Fruit fly (Drosophila melanogaster) whole organism, embryonic: ENCODE results near the gene dock.

ENCODE experiments used
- Ada2b ChIP-seq: fragments of 200-800 bp; sonication (Bioruptor generic); IDR thresholded peaks from 2 replicates; pipeline ENCODE4 v1.3.6; 2022; ENCODE audit warnings: missing biosample characterization, missing genetic modification characterization
- Atf3 ChIP-seq: fragments of 200-800 bp; sonication (Bioruptor generic); optimal IDR thresholded peaks from 3 replicates; lab custom pipeline; 2016; ENCODE audit warnings: missing biosample characterization, missing genetic modification characterization
- Bdp1 ChIP-seq: fragments of 200-800 bp; sonication (Bioruptor generic); optimal IDR thresholded peaks from 3 replicates; lab custom pipeline; 2016; ENCODE audit warnings: missing biosample characterization, missing genetic modification characterization
- CG12219 ChIP-seq: fragments of 200-800 bp; sonication (Bioruptor generic); optimal IDR thresholded peaks from 3 replicates; lab custom pipeline; 2018; ENCODE audit warnings: missing biosample characterization, mild to moderate bottlenecking, missing genetic modification characterization
- CG12769 ChIP-seq: fragments of 200-800 bp; sonication (Bioruptor generic); optimal IDR thresholded peaks from 2 replicates; lab custom pipeline; 2019; ENCODE audit warnings: missing biosample characterization, mild to moderate bottlenecking, missing genetic modification characterization, moderate library complexity
- CG12942 ChIP-seq: fragments of 200-800 bp; sonication (Bioruptor generic); optimal IDR thresholded peaks from 3 replicates; lab custom pipeline; 2016; ENCODE audit warnings: missing biosample characterization, missing genetic modification characterization
- CG13123 ChIP-seq: fragments of 200-800 bp; sonication (Bioruptor generic); optimal IDR thresholded peaks from 2 replicates; lab custom pipeline; 2016; ENCODE audit warnings: missing biosample characterization, missing genetic modification characterization
- CG13287 ChIP-seq: fragments of 200-800 bp; sonication (Bioruptor generic); IDR thresholded peaks from 2 replicates; pipeline ENCODE4 v1.3.6; 2022; ENCODE audit warnings: missing biosample characterization, missing genetic modification characterization; ENCODE audit not compliant: partially characterized antibody
- CG15073 ChIP-seq: fragments of 200-800 bp; sonication (Bioruptor generic); optimal IDR thresholded peaks from 2 replicates; lab custom pipeline; 2016; ENCODE audit warnings: missing biosample characterization, missing genetic modification characterization
- CG2678 ChIP-seq: fragments of 200-800 bp; sonication (Bioruptor generic); optimal IDR thresholded peaks from 3 replicates; lab custom pipeline; 2019; ENCODE audit warnings: missing biosample characterization, mild to moderate bottlenecking, missing genetic modification characterization, moderate library complexity
- CG31365 ChIP-seq: fragments of 200-800 bp; sonication (Bioruptor generic); optimal IDR thresholded peaks from 2 replicates; lab custom pipeline; 2018; ENCODE audit warnings: missing biosample characterization, mild to moderate bottlenecking, missing genetic modification characterization
- CG32767 ChIP-seq: fragments of 200-800 bp; sonication (Bioruptor generic); IDR thresholded peaks from 2 replicates; pipeline ENCODE4 v1.3.6; 2022; ENCODE audit warnings: missing biosample characterization, missing genetic modification characterization
- CG7745 ChIP-seq: fragments of 200-800 bp; sonication (Bioruptor generic); optimal IDR thresholded peaks from 2 replicates; lab custom pipeline; 2018; ENCODE audit warnings: missing biosample characterization, mild to moderate bottlenecking, missing genetic modification characterization, moderate library complexity
- CG7928 ChIP-seq: fragments of 200-800 bp; sonication (Bioruptor generic); optimal IDR thresholded peaks from 2 replicates; lab custom pipeline; 2017; ENCODE audit warnings: missing biosample characterization, mild to moderate bottlenecking, missing genetic modification characterization
- CG9609 ChIP-seq: fragments of 200-800 bp; sonication (Bioruptor generic); optimal IDR thresholded peaks from 3 replicates; lab custom pipeline; 2016; ENCODE audit warnings: missing biosample characterization, missing genetic modification characterization
- CG9797 ChIP-seq: fragments of 200-800 bp; sonication (Bioruptor generic); optimal IDR thresholded peaks from 3 replicates; lab custom pipeline; 2018; ENCODE audit warnings: missing biosample characterization, mild to moderate bottlenecking, missing genetic modification characterization
- CG9932 ChIP-seq: fragments of 200-800 bp; sonication (Bioruptor generic); IDR thresholded peaks from 2 replicates; pipeline ENCODE4 v1.3.6; 2022; ENCODE audit warnings: missing biosample characterization, missing genetic modification characterization
- CkIIα-i1 ChIP-seq: fragments of 200-800 bp; sonication (Bioruptor generic); IDR thresholded peaks from 2 replicates; pipeline ENCODE4 v1.3.6; 2022; ENCODE audit warnings: missing biosample characterization, missing genetic modification characterization
- Dll ChIP-seq: fragments of 200-800 bp; sonication (Bioruptor generic); IDR thresholded peaks from 4 replicates; pipeline ENCODE4 v1.3.6; 2022; ENCODE audit warnings: missing biosample characterization, missing genetic modification characterization; ENCODE audit not compliant: partially characterized antibody
- Dp ChIP-seq: fragments of 200-800 bp; sonication (Bioruptor generic); optimal IDR thresholded peaks from 2 replicates; lab custom pipeline; 2018; ENCODE audit warnings: missing biosample characterization, mild to moderate bottlenecking, missing genetic modification characterization, moderate library complexity
- GATAe ChIP-seq: fragments of 200-800 bp; sonication (Bioruptor generic); conservative IDR thresholded peaks from 2 replicates; pipeline ENCODE4 v1.3.6; 2022; ENCODE audit warnings: missing biosample characterization, missing genetic modification characterization
- HLH54F ChIP-seq: fragments of 200-800 bp; sonication (Bioruptor generic); optimal IDR thresholded peaks from 3 replicates; lab custom pipeline; 2016; ENCODE audit warnings: missing biosample characterization, missing genetic modification characterization
- Hey ChIP-seq: fragments of 200-800 bp; sonication (Bioruptor generic); optimal IDR thresholded peaks from 3 replicates; lab custom pipeline; 2018; ENCODE audit warnings: missing biosample characterization, mild to moderate bottlenecking, missing genetic modification characterization
- HmgZ ChIP-seq: fragments of 200-800 bp; sonication (Bioruptor generic); optimal IDR thresholded peaks from 2 replicates; lab custom pipeline; 2018; ENCODE audit warnings: missing biosample characterization, mild to moderate bottlenecking, missing genetic modification characterization
- Hr78 ChIP-seq, 2 experiments: fragments of 200-800 bp in 1 of 2; fragments of >200 bp in 1 of 2; sonication (Bioruptor generic) in 1 of 2; optimal IDR thresholded peaks; 2 replicates each; lab custom pipeline; 2017 to 2019; ENCODE audit warnings: missing biosample characterization in 2 of 2, missing genetic modification characterization in 2 of 2, mild to moderate bottlenecking in 1 of 2, moderate library complexity in 1 of 2
- Myb ChIP-seq: fragments of 200-800 bp; sonication (Bioruptor generic); optimal IDR thresholded peaks from 2 replicates; lab custom pipeline; 2016; ENCODE audit warnings: missing biosample characterization, missing genetic modification characterization
- NFAT ChIP-seq: fragments of 200-800 bp; sonication (Bioruptor generic); IDR thresholded peaks from 2 replicates; pipeline ENCODE4 v1.3.6; 2022; ENCODE audit warnings: missing biosample characterization, missing genetic modification characterization
- Nf-YA ChIP-seq: fragments of 200-800 bp; sonication (Bioruptor generic); IDR thresholded peaks from 2 replicates; pipeline ENCODE4 v1.3.6; 2022; ENCODE audit warnings: missing biosample characterization, missing genetic modification characterization
- Ravus ChIP-seq: fragments of 200-800 bp; sonication (Bioruptor generic); IDR thresholded peaks from 2 replicates; pipeline ENCODE4 v1.3.6; 2022; ENCODE audit warnings: missing biosample characterization, missing genetic modification characterization
- Trl ChIP-seq, 3 experiments: fragments of >200 bp in 2 of 3; fragments of 200-800 bp in 1 of 3; sonication (Bioruptor generic) in 1 of 3; optimal IDR thresholded peaks; 2 replicates in 1 of 3; 3 replicates in 2 of 3; lab custom pipeline; 2016 to 2017; ENCODE audit warnings: missing biosample characterization in 1 of 3, missing genetic modification characterization in 1 of 3
- Usf ChIP-seq: fragments of 200-800 bp; sonication (Bioruptor generic); optimal IDR thresholded peaks from 2 replicates; lab custom pipeline; 2017; ENCODE audit warnings: missing genotype, missing biosample characterization, missing genetic modification characterization
- al ChIP-seq: fragments of 200-800 bp; sonication (Bioruptor generic); IDR thresholded peaks from 2 replicates; pipeline ENCODE4 v1.3.6; 2022; ENCODE audit warnings: missing biosample characterization, missing genetic modification characterization
- cwo ChIP-seq: fragments of 200-800 bp; sonication (Bioruptor generic); optimal IDR thresholded peaks from 3 replicates; lab custom pipeline; 2017; ENCODE audit warnings: missing biosample characterization, missing genetic modification characterization, mild to moderate bottlenecking, moderate library complexity, missing genetic modification reagents
- danr ChIP-seq: fragments of 200-800 bp; sonication (Bioruptor generic); IDR thresholded peaks from 2 replicates; pipeline ENCODE4 v1.3.6; 2022; ENCODE audit warnings: missing biosample characterization, missing genetic modification characterization
- gcm ChIP-seq: fragments of 200-800 bp; sonication (Bioruptor generic); optimal IDR thresholded peaks from 2 replicates; lab custom pipeline; 2019; ENCODE audit warnings: missing biosample characterization, mild to moderate bottlenecking, missing genetic modification characterization, moderate library complexity
- nerfin-1 ChIP-seq: fragments of 200-800 bp; sonication (Bioruptor generic); optimal IDR thresholded peaks from 3 replicates; lab custom pipeline; 2019; ENCODE audit warnings: missing biosample characterization, mild to moderate bottlenecking, missing genetic modification characterization, moderate library complexity
- nerfin-2 ChIP-seq: fragments of 200-800 bp; sonication (Bioruptor generic); IDR thresholded peaks from 2 replicates; pipeline ENCODE4 v1.3.6; 2022; ENCODE audit warnings: missing biosample characterization, missing genetic modification characterization; ENCODE audit not compliant: partially characterized antibody
- oc ChIP-seq: fragments of 200-800 bp; sonication (Bioruptor generic); optimal IDR thresholded peaks from 2 replicates; lab custom pipeline; 2018; ENCODE audit warnings: missing biosample characterization, mild to moderate bottlenecking, missing genetic modification characterization, moderate library complexity
- peb ChIP-seq: fragments of 200-800 bp; sonication (Bioruptor generic); IDR thresholded peaks from 2 replicates; pipeline ENCODE4 v1.3.6; 2022; ENCODE audit warnings: missing biosample characterization, missing genetic modification characterization
- pita ChIP-seq: fragments of 200-800 bp; sonication (Bioruptor generic); optimal IDR thresholded peaks from 2 replicates; lab custom pipeline; 2017; ENCODE audit warnings: missing biosample characterization, mild to moderate bottlenecking, missing genetic modification characterization
- pnt ChIP-seq: fragments of 200-800 bp; sonication (Bioruptor generic); optimal IDR thresholded peaks from 3 replicates; lab custom pipeline; 2016; ENCODE audit warnings: missing biosample characterization, missing genetic modification characterization
- prd ChIP-seq, 3 experiments: fragments of >200 bp in 2 of 3; fragments of 200-800 bp in 1 of 3; sonication (Bioruptor generic) in 1 of 3; optimal IDR thresholded peaks in 2 of 3; IDR thresholded peaks in 1 of 3; 2 replicates in 2 of 3; 3 replicates in 1 of 3; pipeline versions ENCODE4 v1.3.6 to Lab custom; 2017 to 2022; ENCODE audit warnings: missing biosample characterization in 1 of 3, missing genetic modification characterization in 1 of 3
- psq ChIP-seq: fragments of 200-800 bp; sonication (Bioruptor generic); optimal IDR thresholded peaks from 2 replicates; lab custom pipeline; 2017; ENCODE audit warnings: missing biosample characterization, missing genetic modification characterization
- pzg ChIP-seq: fragments of 200-800 bp; sonication (Bioruptor generic); optimal IDR thresholded peaks from 3 replicates; lab custom pipeline; 2018; ENCODE audit warnings: missing biosample characterization, mild to moderate bottlenecking, missing genetic modification characterization, moderate library complexity
- sug ChIP-seq: fragments of 200-800 bp; optimal IDR thresholded peaks from 2 replicates; lab custom pipeline; 2019; ENCODE audit warnings: missing biosample characterization, mild to moderate bottlenecking, missing genetic modification characterization, moderate library complexity
- tna ChIP-seq: fragments of 200-800 bp; sonication (Bioruptor generic); IDR thresholded peaks from 2 replicates; pipeline ENCODE4 v1.3.6; 2022; ENCODE audit warnings: missing biosample characterization, missing genetic modification characterization; ENCODE audit not compliant: partially characterized antibody
- wek ChIP-seq: fragments of 200-800 bp; sonication (Bioruptor generic); optimal IDR thresholded peaks from 3 replicates; lab custom pipeline; 2018; ENCODE audit warnings: missing biosample characterization, mild to moderate bottlenecking, missing genetic modification characterization, moderate library complexity

dock gene

DNA sequence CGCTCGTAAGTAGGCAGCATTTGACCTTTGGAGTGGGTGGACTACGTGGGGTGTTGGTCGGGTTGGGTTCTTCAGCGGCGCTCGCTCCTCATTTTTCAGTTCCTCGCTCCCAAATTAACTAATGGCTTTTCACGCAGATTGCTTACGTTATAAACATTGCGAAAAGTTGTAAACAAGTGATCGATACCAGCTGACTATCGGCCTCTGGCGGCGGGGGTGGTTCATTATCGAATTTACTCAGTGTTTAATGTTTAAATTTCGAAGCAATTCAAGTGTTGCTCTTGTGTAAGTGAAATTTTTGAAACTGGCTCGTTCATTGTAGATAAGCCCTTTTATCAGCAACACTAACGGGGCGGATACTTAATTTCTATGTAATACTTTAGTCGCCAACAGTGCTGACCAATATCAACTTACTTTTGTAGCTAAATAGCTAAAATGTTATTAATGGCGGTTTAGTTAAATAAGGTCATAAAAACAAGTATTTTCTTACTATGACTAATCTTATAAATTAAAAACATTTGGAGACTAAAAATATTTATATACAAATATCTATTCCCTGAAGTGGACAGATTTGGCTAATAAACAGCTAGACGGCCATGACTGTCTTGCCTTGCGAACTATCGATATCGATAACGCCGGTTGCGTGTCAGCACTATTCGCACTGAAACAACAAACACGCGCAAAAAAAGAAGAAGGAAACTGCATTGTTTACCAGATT, 6.3 kb upstream of the dock start, which contains the start of the genes PGAP2 and Clp (continued):
- TF ChIP-seq CG2678 (tag; lab: Kevin White, UChicago), result peak; percentile 80
- TF ChIP-seq Myb, result no peak
- TF ChIP-seq CG12769, result no peak
- TF ChIP-seq CG7928 (GFP tag; lab: Kevin White, UChicago), result no peak
- TF ChIP-seq HmgZ (tag; lab: Kevin White, UChicago), result peak; percentile 80
- TF ChIP-seq CG13287, result peak; percentile 70; the same call in 1 of the 2 replicates
- TF ChIP-seq HLH54F (GFP tag; lab: Kevin White, UChicago), result peak; percentile 50
- TF ChIP-seq Atf3 (GFP tag; lab: Kevin White, UChicago), result no peak
- TF ChIP-seq GATAe (GFP tag; lab: Robert Waterston, UW), result no peak
- TF ChIP-seq NFAT (GFP tag; lab: Robert Waterston, UW), result peak; percentile 26; the same call in 1 of the 2 replicates
- TF ChIP-seq danr (GFP tag; lab: Robert Waterston, UW), result peak; percentile 57; the same call in 1 of the 2 replicates
- TF ChIP-seq CG9609, result peak; percentile 35
- TF ChIP-seq nerfin-2 (GFP tag; lab: Robert Waterston, UW), result no peak
- TF ChIP-seq gcm (GFP tag; lab: Kevin White, UChicago), result peak; percentile 36
- peak; percentile 85 for TF ChIP-seq CG9932 (GFP tag; lab: Robert Waterston, UW)
- peak; percentile 38 for TF ChIP-seq oc (tag; lab: Kevin White, UChicago)
- TF ChIP-seq pnt, result peak; percentile 16
- TF ChIP-seq CG12219 (GFP tag; lab: Kevin White, UChicago), result no peak
- TF ChIP-seq nerfin-1 (tag; lab: Kevin White, UChicago), result peak; percentile 65
- TF ChIP-seq al (GFP tag; lab: Robert Waterston, UW), result peak; percentile 67
- TF ChIP-seq Hr78 (GFP tag; optimal IDR thresholded peaks at IDR 0.05; lab: Kevin White, UChicago), result no peak
- TF ChIP-seq Hey (tag; lab: Kevin White, UChicago), result no peak
- TF ChIP-seq pita, result no peak
- peak; percentile 71; the same call in 1 of the 2 replicates for TF ChIP-seq CG32767 (GFP tag; lab: Robert Waterston, UW)
- TF ChIP-seq peb (GFP tag; lab: Robert Waterston, UW), result peak; percentile 57; the same call in 1 of the 2 replicates
- peak; percentile 7; the same call in 1 of the 2 replicates for TF ChIP-seq tna (GFP tag; lab: Robert Waterston, UW)
- TF ChIP-seq prd (optimal IDR thresholded peaks at IDR 0.05; lab: Kevin White, UChicago), result no peak
- peak; percentile 85 for TF ChIP-seq prd (GFP tag; IDR thresholded peaks at IDR 0.05; lab: Robert Waterston, UW)
- TF ChIP-seq wek (GFP tag; lab: Kevin White, UChicago), result no peak
- peak; percentile 61; the same call in 1 of the 2 replicates for TF ChIP-seq Ada2b (GFP tag; lab: Robert Waterston, UW)
- TF ChIP-seq Usf (GFP tag; lab: Kevin White, UChicago), result peak; percentile 49
- TF ChIP-seq Nf-YA (GFP tag; lab: Robert Waterston, UW), result peak; percentile 36; the same call in 1 of the 2 replicates
- peak; percentile 67 for TF ChIP-seq CG12942
- peak; percentile 34 for TF ChIP-seq pzg (GFP tag; lab: Kevin White, UChicago)
- peak; percentile 9 for TF ChIP-seq CG9797 (GFP tag; lab: Kevin White, UChicago)
- TF ChIP-seq CG15073 (GFP tag; lab: Kevin White, UChicago), result peak; percentile 33
- TF ChIP-seq Trl (optimal IDR thresholded peaks at IDR 0.05; lab: Kevin White, UChicago), result no peak
- no peak for TF ChIP-seq Trl (GFP tag; optimal IDR thresholded peaks at IDR 0.05; lab: Kevin White, UChicago)
- peak; percentile 38 for TF ChIP-seq cwo (GFP tag; lab: Kevin White, UChicago)
- peak; percentile 70; the same call in 3 of the 4 replicates for TF ChIP-seq Dll (GFP tag; lab: Robert Waterston, UW)
- no peak for TF ChIP-seq CkIIα-i1 (GFP tag; lab: Robert Waterston, UW)
- TF ChIP-seq CG31365 (tag; lab: Kevin White, UChicago), result no peak
- TF ChIP-seq CG13123 (GFP tag; lab: Kevin White, UChicago), result peak; percentile 38
- peak; percentile 17 for TF ChIP-seq Dp
- TF ChIP-seq CG7745 (tag; lab: Kevin White, UChicago), result no peak
- TF ChIP-seq psq, result no peak
- peak; percentile 76 for TF ChIP-seq sug (tag; lab: Kevin White, UChicago)
- TF ChIP-seq Ravus, result peak; percentile 20
- peak; percentile 20 for TF ChIP-seq Bdp1 (GFP tag; lab: Kevin White, UChicago)
